Fruit fly (Drosophila melanogaster) S2 (cell line): ENCODE data around the gene Xport-B.

Experiments used
- CG8478 ChIP-seq: fragments of >200 bp; optimal IDR thresholded peaks from 2 replicates; lab custom pipeline; 2018
- CTCF ChIP-seq, 2 experiments: fragments of >200 bp; optimal IDR thresholded peaks; 2 replicates each; lab custom pipeline; 2018

dm6 chr3R:19905932-19906439, 9.2 kb downstream of the Xport-B start:
- TF ChIP-seq CG8478 (lab: Kevin White, UChicago) = no peak
- TF ChIP-seq CTCF (optimal IDR thresholded peaks at IDR 0.05; lab: Kevin White, UChicago) = no peak
